Fruit fly (Drosophila melanogaster): Measurements from ENCODE around the gene Pak3.

DNA sequence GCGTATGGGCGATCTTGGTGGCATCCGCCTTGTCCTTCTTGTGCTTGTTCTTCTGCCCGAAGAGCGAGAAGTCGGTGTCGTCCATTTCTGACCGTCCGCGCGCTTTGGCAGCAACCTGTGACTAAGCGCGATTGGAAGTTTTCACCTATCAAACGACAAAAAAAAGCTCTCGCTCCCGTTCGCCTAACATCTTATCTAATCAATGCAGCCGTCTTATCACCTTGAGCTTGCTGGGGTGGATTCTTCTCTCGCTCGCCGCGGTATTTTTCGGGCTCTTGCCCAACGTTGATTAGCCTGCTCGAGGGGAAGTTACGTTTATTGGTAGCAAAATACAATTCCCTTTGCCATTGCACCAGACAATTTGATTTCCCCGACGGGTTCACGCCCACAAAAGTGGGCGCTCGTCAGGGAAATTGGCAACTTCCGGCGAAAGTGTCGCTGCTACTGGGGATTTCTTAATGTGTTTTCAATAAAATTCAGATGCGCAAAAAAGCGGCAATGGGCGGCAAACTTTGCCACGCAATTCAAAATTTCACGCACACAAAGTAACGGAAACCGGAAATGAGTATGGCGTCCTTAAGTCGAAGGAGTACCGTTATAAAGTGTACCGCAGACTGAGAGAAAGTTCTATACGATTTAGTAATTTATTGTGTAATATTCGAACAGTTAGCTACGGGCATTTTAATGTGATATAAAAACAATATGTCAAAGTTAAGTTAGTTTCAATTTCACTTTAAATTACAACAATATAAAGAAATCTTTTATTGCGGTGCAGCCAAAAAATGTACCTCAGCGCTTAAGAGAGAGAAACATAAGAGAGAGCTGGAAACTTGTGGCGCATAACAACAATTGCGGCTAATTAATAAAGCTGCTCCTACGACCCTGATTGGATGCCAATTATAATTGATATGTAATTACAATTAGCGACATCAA lies 47.6 kb upstream of the Pak3 start, which contains the start of gene Decay:
- TF ChIP-seq psq (optimal IDR thresholded peaks at IDR 0.05): no peak
- no peak for TF ChIP-seq ttk (optimal IDR thresholded peaks at IDR 0.05)
- no peak for TF ChIP-seq Myc (optimal IDR thresholded peaks at IDR 0.05)
- no peak for TF ChIP-seq h (optimal IDR thresholded peaks at IDR 0.05)
- TF ChIP-seq insv (optimal IDR thresholded peaks at IDR 0.05): no peak
- no peak for TF ChIP-seq Sin3A (optimal IDR thresholded peaks at IDR 0.05)

Measured in Kc167 (cell line).